Fruit fly (Drosophila melanogaster) whole organism, wandering third instar larva: ENCODE results near the gene lqf.
A peak's percentile ranks its signal among the peaks of the same experiment; 100 is the strongest.
"Not testable (repeated sequence)": the region's sequence is repeated elsewhere in the genome, so short reads cannot be mapped to it uniquely, and the experiment has no call there.

ENCODE experiments used
- Abd-B ChIP-seq: fragments of >200 bp; optimal IDR thresholded peaks from 2 replicates; lab custom pipeline; 2017; ENCODE audit warnings: missing biosample characterization, missing genetic modification characterization
- CG32264 ChIP-seq: fragments of 200-800 bp; sonication (Bioruptor generic); optimal IDR thresholded peaks from 2 replicates; lab custom pipeline; 2016; ENCODE audit warnings: missing biosample characterization, missing genetic modification characterization
- CG9705 ChIP-seq: fragments of 200-800 bp; sonication (Bioruptor generic); optimal IDR thresholded peaks from 2 replicates; lab custom pipeline; 2018; ENCODE audit warnings: missing biosample characterization, mild to moderate bottlenecking, missing genetic modification characterization
- CrebA ChIP-seq: fragments of 200-800 bp; sonication (Bioruptor generic); optimal IDR thresholded peaks from 2 replicates; lab custom pipeline; 2016; ENCODE audit warnings: missing biosample characterization, mild to moderate bottlenecking, missing genetic modification characterization, borderline replicate concordance
- Dfd ChIP-seq: fragments of >200 bp; optimal IDR thresholded peaks from 2 replicates; lab custom pipeline; 2017; ENCODE audit warnings: missing biosample characterization, missing genetic modification characterization
- GATAd ChIP-seq: sonication (Bioruptor generic); optimal IDR thresholded peaks from 2 replicates; lab custom pipeline; 2016; ENCODE audit warnings: missing biosample characterization, missing genetic modification characterization
- HLH106 ChIP-seq: fragments of 200-800 bp; optimal IDR thresholded peaks from 3 replicates; lab custom pipeline; 2019; ENCODE audit warnings: missing biosample characterization, mild to moderate bottlenecking, missing genetic modification characterization, moderate library complexity
- Hnf4 ChIP-seq: fragments of 200-800 bp; sonication (Bioruptor generic); optimal IDR thresholded peaks from 2 replicates; lab custom pipeline; 2016; ENCODE audit warnings: missing biosample characterization, mild to moderate bottlenecking, missing genetic modification characterization
- Hr78 ChIP-seq: fragments of >200 bp; optimal IDR thresholded peaks from 2 replicates; lab custom pipeline; 2017; ENCODE audit warnings: missing biosample characterization, missing genetic modification characterization
- Hr83 ChIP-seq: fragments of 200-300 bp; sonication (Bioruptor generic); optimal IDR thresholded peaks from 2 replicates; lab custom pipeline; 2016; ENCODE audit warnings: missing biosample characterization, mild to moderate bottlenecking, missing genetic modification characterization, moderate library complexity; ENCODE audit not compliant: poor library complexity, severe bottlenecking
- Jra ChIP-seq: sonication (Bioruptor generic); optimal IDR thresholded peaks from 2 replicates; lab custom pipeline; 2016; ENCODE audit warnings: missing biosample characterization, missing genetic modification characterization
- Myc ChIP-seq: fragments of >200 bp; optimal IDR thresholded peaks from 2 replicates; lab custom pipeline; 2017
- N ChIP-seq: fragments of >200 bp; optimal IDR thresholded peaks from 2 replicates; lab custom pipeline; 2018; ENCODE audit warnings: missing biosample characterization, missing external identifiers, missing genetic modification characterization
- OdsH ChIP-seq: fragments of 200-800 bp; sonication (Bioruptor generic); optimal IDR thresholded peaks from 2 replicates; lab custom pipeline; 2016; ENCODE audit warnings: missing biosample characterization, mild to moderate bottlenecking, missing genetic modification characterization
- Rel ChIP-seq, 2 experiments: fragments of 200-800 bp; sonication (Bioruptor generic) in 1 of 2; optimal IDR thresholded peaks; 2 replicates in 1 of 2; 3 replicates in 1 of 2; lab custom pipeline; 2016 to 2019; ENCODE audit warnings: mild to moderate bottlenecking in 2 of 2, missing biosample characterization in 2 of 2, missing genetic modification characterization in 2 of 2, moderate library complexity in 1 of 2
- Sp1 ChIP-seq: fragments of 200-800 bp; sonication (Bioruptor generic); optimal IDR thresholded peaks from 3 replicates; lab custom pipeline; 2019; ENCODE audit warnings: missing biosample characterization, mild to moderate bottlenecking, missing genetic modification characterization, moderate library complexity
- Vsx2 ChIP-seq: fragments of 200-300, 225-300 bp; sonication (Bioruptor generic); optimal IDR thresholded peaks from 2 replicates; lab custom pipeline; 2018; ENCODE audit warnings: missing biosample characterization, missing genetic modification characterization; ENCODE audit not compliant: partially characterized antibody
- br ChIP-seq: fragments of 200-800 bp; sonication (Bioruptor generic); optimal IDR thresholded peaks from 2 replicates; lab custom pipeline; 2016; ENCODE audit warnings: missing biosample characterization, missing genetic modification characterization
- brk ChIP-seq: fragments of 200-800 bp; sonication (Bioruptor generic); optimal IDR thresholded peaks from 2 replicates; lab custom pipeline; 2016; ENCODE audit warnings: missing biosample characterization, mild to moderate bottlenecking, missing genetic modification characterization
- dl ChIP-seq, 2 experiments: fragments of 175-275, 200-275 bp in 1 of 2; fragments of 200-275 bp in 1 of 2; sonication (Bioruptor generic); optimal IDR thresholded peaks; lab custom pipeline; 2018; ENCODE audit warnings: mild to moderate bottlenecking in 2 of 2, missing biosample characterization in 2 of 2, missing genetic modification characterization in 2 of 2, moderate library complexity in 2 of 2; ENCODE audit not compliant: partially characterized antibody in 2 of 2, insufficient read depth in 1 of 2
- dmrt93B ChIP-seq: fragments of 200-800 bp; sonication (Bioruptor generic); optimal IDR thresholded peaks from 2 replicates; lab custom pipeline; 2018; ENCODE audit warnings: missing biosample characterization, mild to moderate bottlenecking, missing genetic modification characterization
- dsf ChIP-seq: sonication (Bioruptor generic); optimal IDR thresholded peaks from 2 replicates; lab custom pipeline; 2016; ENCODE audit warnings: missing biosample characterization, missing genetic modification characterization, borderline replicate concordance
- ey ChIP-seq: fragments of 200-800 bp; sonication (Bioruptor generic); optimal IDR thresholded peaks from 2 replicates; lab custom pipeline; 2016; ENCODE audit warnings: missing biosample characterization, missing genetic modification characterization
- fru ChIP-seq: fragments of 200-800 bp; sonication (Bioruptor generic); optimal IDR thresholded peaks from 3 replicates; lab custom pipeline; 2016; ENCODE audit warnings: missing biosample characterization, mild to moderate bottlenecking, missing genetic modification characterization
- h ChIP-seq: fragments of 200-800 bp; sonication (Bioruptor generic); optimal IDR thresholded peaks from 3 replicates; lab custom pipeline; 2016; ENCODE audit warnings: missing biosample characterization, mild to moderate bottlenecking, missing genetic modification characterization
- jim ChIP-seq: fragments of 175-275, 200-325 bp; sonication (Bioruptor generic); optimal IDR thresholded peaks from 2 replicates; lab custom pipeline; 2016; ENCODE audit warnings: missing biosample characterization, mild to moderate bottlenecking, missing genetic modification characterization
- lola ChIP-seq: fragments of >200 bp; optimal IDR thresholded peaks from 2 replicates; lab custom pipeline; 2017; ENCODE audit warnings: missing biosample characterization, missing genetic modification characterization
- pan ChIP-seq: fragments of >200 bp; optimal IDR thresholded peaks from 2 replicates; lab custom pipeline; 2017
- psq ChIP-seq: fragments of 200-800 bp; sonication (Bioruptor generic); optimal IDR thresholded peaks from 3 replicates; lab custom pipeline; 2017; ENCODE audit warnings: missing biosample characterization, mild to moderate bottlenecking, missing genetic modification characterization, moderate library complexity
- rgr ChIP-seq: fragments of 200-800 bp; sonication (Bioruptor generic); optimal IDR thresholded peaks from 3 replicates; lab custom pipeline; 2016; ENCODE audit warnings: missing biosample characterization, mild to moderate bottlenecking, missing genetic modification characterization
- sage ChIP-seq: fragments of 200-800 bp; sonication (Bioruptor generic); optimal IDR thresholded peaks from 2 replicates; lab custom pipeline; 2016; ENCODE audit warnings: missing biosample characterization, mild to moderate bottlenecking, missing genetic modification characterization
- sv ChIP-seq: fragments of 200-800 bp; sonication (Bioruptor generic); optimal IDR thresholded peaks from 3 replicates; lab custom pipeline; 2016; ENCODE audit warnings: missing biosample characterization, missing genetic modification characterization
- tai ChIP-seq: sonication (Bioruptor generic); optimal IDR thresholded peaks from 2 replicates; lab custom pipeline; 2016; ENCODE audit warnings: missing biosample characterization, missing genetic modification characterization
- usp ChIP-seq: fragments of >200 bp; optimal IDR thresholded peaks from 2 replicates; lab custom pipeline; 2017; ENCODE audit warnings: missing biosample characterization, missing genetic modification characterization
- woc ChIP-seq: sonication (Bioruptor generic); optimal IDR thresholded peaks from 2 replicates; lab custom pipeline; 2016; ENCODE audit warnings: missing biosample characterization, mild to moderate bottlenecking, missing genetic modification characterization

lqf gene

dm6 chr3L:7491564-7491963, 37.0 kb upstream of the lqf start, which contains the start of gene Cyp316a1:
Gene Cyp316a1 (plus strand): TSS chr3L:7491864.
- TF ChIP-seq dsf (GFP tag; lab: Kevin White, UChicago) (no peak), dl (GFP tag; optimal IDR thresholded peaks at IDR 0.05; lab: Kevin White, UChicago; ENCODE audit: insufficient read depth in 1 of 2, partially characterized antibody in 2 of 2) (no peak), brk (no peak)

- no peak for TF ChIP-seq Rel (GFP tag; optimal IDR thresholded peaks at IDR 0.05; lab: Kevin White, UChicago)
- TF ChIP-seq Rel (tag; optimal IDR thresholded peaks at IDR 0.05; lab: Kevin White, UChicago), result no peak
- no peak for TF ChIP-seq lola (GFP tag; lab: Kevin White, UChicago)
- TF ChIP-seq jim (GFP tag; lab: Kevin White, UChicago), result no peak
- no peak for TF ChIP-seq CrebA (GFP tag; lab: Kevin White, UChicago)
- TF ChIP-seq CG9705 (GFP tag; lab: Kevin White, UChicago), result no peak
- TF ChIP-seq OdsH, result no peak
- no peak for TF ChIP-seq Hr78 (GFP tag; lab: Kevin White, UChicago)
- TF ChIP-seq Abd-B, result no peak
- no peak for TF ChIP-seq tai (GFP tag; lab: Kevin White, UChicago)
- TF ChIP-seq h (GFP tag; lab: Kevin White, UChicago), result no peak
- no peak for TF ChIP-seq Myc (lab: Kevin White, UChicago)
Observed at dm6 chr3L:7496097-7496496, 32.5 kb upstream of the lqf start, which contains the start of gene Cyp4d8. Gene Cyp4d8 (minus strand): TSS chr3L:7496197.

dm6 chr3L:7498731-7499130, 29.8 kb upstream of the lqf start, which contains the start of gene CG8539:
Gene CG8539 (minus strand): TSS chr3L:7498831.
- not testable (repeated sequence) for TF ChIP-seq sv, dsf, fru (GFP tag; lab: Kevin White, UChicago)

- TF ChIP-seq psq (GFP tag; lab: Kevin White, UChicago) (no peak), CG32264 (GFP tag; lab: Kevin White, UChicago) (no peak), sv (GFP tag; lab: Kevin White, UChicago) (no peak), usp (GFP tag; lab: Kevin White, UChicago) (no peak), br (GFP tag; lab: Kevin White, UChicago) (no peak), pan (lab: Kevin White, UChicago) (no peak), N (no peak), Jra (GFP tag; lab: Kevin White, UChicago) (no peak), CG9705 (GFP tag; lab: Kevin White, UChicago) (no peak), fru (GFP tag; lab: Kevin White, UChicago) (no peak), dl (GFP tag; optimal IDR thresholded peaks at IDR 0.05; lab: Kevin White, UChicago; ENCODE audit: insufficient read depth in 1 of 2, partially characterized antibody in 2 of 2) (no peak), rgr (GFP tag; lab: Kevin White, UChicago) (no peak)
Observed at dm6 chr3L:7506117-7506516, 22.5 kb upstream of the lqf start, which contains the start of gene CG7548. Gene CG7548 (minus strand): TSS chr3L:7506217.

- TF ChIP-seq Hr83 (GFP tag; lab: Kevin White, UChicago) (no peak), jim (GFP tag; lab: Kevin White, UChicago) (no peak), CG9705 (GFP tag; lab: Kevin White, UChicago) (peak; percentile 5), lola (GFP tag; lab: Kevin White, UChicago) (no peak), Hr78 (GFP tag; lab: Kevin White, UChicago) (no peak), br (GFP tag; lab: Kevin White, UChicago) (no peak), pan (lab: Kevin White, UChicago) (no peak), woc (GFP tag; lab: Kevin White, UChicago) (peak; percentile 57), brk (no peak), Dfd (GFP tag; lab: Kevin White, UChicago) (no peak), OdsH (peak; percentile 14), tai (GFP tag; lab: Kevin White, UChicago) (no peak), dl (GFP tag; optimal IDR thresholded peaks at IDR 0.05; lab: Kevin White, UChicago; ENCODE audit: insufficient read depth in 1 of 2, partially characterized antibody in 2 of 2) (no peak), Vsx2 (GFP tag; lab: Kevin White, UChicago) (no peak), h (GFP tag; lab: Kevin White, UChicago) (no peak), Jra (GFP tag; lab: Kevin White, UChicago) (no peak), sage (GFP tag; lab: Kevin White, UChicago) (no peak), ey (GFP tag; lab: Kevin White, UChicago) (no peak), HLH106 (tag; lab: Kevin White, UChicago) (peak; percentile 50), Myc (lab: Kevin White, UChicago) (peak; percentile 96), rgr (GFP tag; lab: Kevin White, UChicago) (peak; percentile 58), CrebA (GFP tag; lab: Kevin White, UChicago) (no peak), Hnf4 (GFP tag; lab: Kevin White, UChicago) (no peak), GATAd (GFP tag; lab: Kevin White, UChicago) (no peak), dsf (GFP tag; lab: Kevin White, UChicago) (no peak), dmrt93B (no peak), fru (GFP tag; lab: Kevin White, UChicago) (peak; percentile 17), Sp1 (peak; percentile 31), N (no peak)
Observed at dm6 chr3L:7510414-7511384, 17.9 kb upstream of the lqf start, which contains the start of gene CG7546. Gene CG7546 (plus strand): TSS chr3L:7510986.
